Worm (Caenorhabditis elegans) whole organism, mixed stage, embryonic: ENCODE data around the gene cytb-5.1.

Experiments
- M03D4.4 ChIP-seq: sonication (generic microtip); optimal IDR thresholded peaks from 2 replicates; lab custom pipeline; 2017; ENCODE audit warnings: mild to moderate bottlenecking, missing genetic modification characterization, missing compliant biosample characterization
- bed-3 ChIP-seq: fragments of 200-800 bp; sonication (Bioruptor generic); optimal IDR thresholded peaks from 3 replicates; lab custom pipeline; 2018; ENCODE audit warnings: mild to moderate bottlenecking, missing genetic modification characterization, moderate library complexity, missing compliant biosample characterization
- blmp-1 ChIP-seq: fragments of 150-350 bp; optimal IDR thresholded peaks from 2 replicates; lab custom pipeline; 2014; ENCODE audit warnings: missing biosample characterization, missing genetic modification characterization
- ceh-39 ChIP-seq: fragments of 150-350 bp; optimal IDR thresholded peaks from 2 replicates; lab custom pipeline; 2014; ENCODE audit warnings: missing biosample characterization, missing genetic modification characterization
- ceh-43 ChIP-seq: fragments of 200-800 bp; sonication (Bioruptor generic); optimal IDR thresholded peaks from 2 replicates; lab custom pipeline; 2018; ENCODE audit warnings: mild to moderate bottlenecking, missing genetic modification characterization, moderate library complexity, missing compliant biosample characterization
- ceh-83 ChIP-seq: fragments of 200-800 bp; sonication (Bioruptor generic); optimal IDR thresholded peaks from 2 replicates; lab custom pipeline; 2018; ENCODE audit warnings: mild to moderate bottlenecking, missing genetic modification characterization, missing compliant biosample characterization
- ces-1 ChIP-seq: fragments of 150-350 bp; optimal IDR thresholded peaks from 2 replicates; lab custom pipeline; 2014; ENCODE audit warnings: missing biosample characterization, missing genetic modification reagents, missing genetic modification characterization
- drap-1 ChIP-seq: fragments of 200-800 bp; sonication (Bioruptor generic); optimal IDR thresholded peaks from 3 replicates; lab custom pipeline; 2018; ENCODE audit warnings: mild to moderate bottlenecking, missing genetic modification characterization, missing compliant biosample characterization
- elt-1 ChIP-seq: sonication (generic microtip); optimal IDR thresholded peaks from 2 replicates; lab custom pipeline; 2017; ENCODE audit warnings: missing genetic modification characterization, mild to moderate bottlenecking, missing compliant biosample characterization, antibody characterized with exemption, moderate library complexity, borderline replicate concordance; ENCODE audit not compliant: insufficient read depth
- elt-3 ChIP-seq: fragments of 150-350 bp; optimal IDR thresholded peaks from 2 replicates; lab custom pipeline; 2014; ENCODE audit warnings: missing biosample characterization, missing genetic modification characterization
- flh-1 ChIP-seq: fragments of 200-800 bp; sonication (Bioruptor generic); optimal IDR thresholded peaks from 2 replicates; lab custom pipeline; 2018; ENCODE audit warnings: mild to moderate bottlenecking, missing genetic modification characterization, moderate library complexity, missing compliant biosample characterization
- ham-2 ChIP-seq: fragments of 200-800 bp; sonication (Bioruptor generic); optimal IDR thresholded peaks from 2 replicates; lab custom pipeline; 2018; ENCODE audit warnings: mild to moderate bottlenecking, missing genetic modification characterization, missing compliant biosample characterization
- hlh-1 ChIP-seq: fragments of 150-350 bp; optimal IDR thresholded peaks from 2 replicates; lab custom pipeline; 2014; ENCODE audit warnings: missing biosample characterization, missing genetic modification reagents, missing genetic modification characterization
- lin-13 ChIP-seq: fragments of 150-350 bp; optimal IDR thresholded peaks from 2 replicates; lab custom pipeline; 2014; ENCODE audit warnings: missing biosample characterization, missing genetic modification characterization
- lsy-2 ChIP-seq: fragments of 150-350 bp; optimal IDR thresholded peaks from 2 replicates; lab custom pipeline; 2014; ENCODE audit warnings: missing biosample characterization, missing genetic modification characterization
- mab-5 ChIP-seq: fragments of 150-350 bp; optimal IDR thresholded peaks from 2 replicates; lab custom pipeline; 2014; ENCODE audit warnings: missing biosample characterization, missing genetic modification characterization
- mep-1 ChIP-seq: fragments of 150-350 bp; optimal IDR thresholded peaks from 2 replicates; lab custom pipeline; 2017; ENCODE audit warnings: missing biosample characterization, missing genetic modification reagents, missing genetic modification characterization, inconsistent platforms
- mls-2 ChIP-seq: sonication (generic microtip); optimal IDR thresholded peaks from 2 replicates; lab custom pipeline; 2016; ENCODE audit warnings: mild to moderate bottlenecking, missing genetic modification characterization, moderate library complexity, missing compliant biosample characterization
- nhr-12 ChIP-seq: fragments of 150-350 bp; optimal IDR thresholded peaks from 2 replicates; lab custom pipeline; 2014; ENCODE audit warnings: missing biosample characterization, missing genetic modification characterization
- nhr-2 ChIP-seq: fragments of 150-350 bp; optimal IDR thresholded peaks from 2 replicates; lab custom pipeline; 2014; ENCODE audit warnings: missing biosample characterization, missing genetic modification characterization
- nhr-237 ChIP-seq: fragments of 150-350 bp; optimal IDR thresholded peaks from 2 replicates; lab custom pipeline; 2014; ENCODE audit warnings: missing biosample characterization, missing genetic modification characterization
- nhr-28 ChIP-seq: fragments of 150-350 bp; optimal IDR thresholded peaks from 2 replicates; lab custom pipeline; 2014; ENCODE audit warnings: missing biosample characterization, missing genetic modification characterization
- nhr-76 ChIP-seq: sonication (generic microtip); optimal IDR thresholded peaks from 2 replicates; lab custom pipeline; 2017; ENCODE audit warnings: missing biosample characterization, missing genetic modification characterization
- pha-4 ChIP-seq: fragments of 150-350 bp; optimal IDR thresholded peaks from 2 replicates; lab custom pipeline; 2018; ENCODE audit warnings: missing biosample characterization, missing genetic modification reagents, missing genetic modification characterization
- sem-2 ChIP-seq: fragments of 200-800 bp; sonication (Bioruptor generic); optimal IDR thresholded peaks from 2 replicates; lab custom pipeline; 2018; ENCODE audit warnings: mild to moderate bottlenecking, missing genetic modification characterization, missing compliant biosample characterization
- snpc-4 ChIP-seq: fragments of 150-350 bp; optimal IDR thresholded peaks from 2 replicates; lab custom pipeline; 2014; ENCODE audit warnings: missing biosample characterization, missing genetic modification characterization
- sptf-1 ChIP-seq: sonication (generic microtip); optimal IDR thresholded peaks from 2 replicates; lab custom pipeline; 2017; ENCODE audit warnings: mild to moderate bottlenecking, missing genetic modification characterization, moderate library complexity, missing compliant biosample characterization
- tbx-8 ChIP-seq: fragments of 200-800 bp; sonication (Bioruptor generic); optimal IDR thresholded peaks from 2 replicates; lab custom pipeline; 2018; ENCODE audit warnings: mild to moderate bottlenecking, missing genetic modification characterization, moderate library complexity, missing compliant biosample characterization
- unc-120 ChIP-seq: sonication (generic microtip); optimal IDR thresholded peaks from 2 replicates; lab custom pipeline; 2017; ENCODE audit warnings: missing genetic modification characterization, missing compliant biosample characterization; ENCODE audit not compliant: poor library complexity, severe bottlenecking
- unc-62 ChIP-seq: fragments of 150-350 bp; optimal IDR thresholded peaks from 2 replicates; lab custom pipeline; 2014; ENCODE audit warnings: missing biosample characterization, missing genetic modification reagents, missing genetic modification characterization
- zip-8 ChIP-seq: fragments of 150-350 bp; optimal IDR thresholded peaks from 2 replicates; lab custom pipeline; 2014; ENCODE audit warnings: missing biosample characterization, missing genetic modification characterization
- ztf-11 ChIP-seq: fragments of 150-350 bp; optimal IDR thresholded peaks from 2 replicates; lab custom pipeline; 2014; ENCODE audit warnings: missing biosample characterization, missing genetic modification characterization

cytb-5.1 gene

DNA sequence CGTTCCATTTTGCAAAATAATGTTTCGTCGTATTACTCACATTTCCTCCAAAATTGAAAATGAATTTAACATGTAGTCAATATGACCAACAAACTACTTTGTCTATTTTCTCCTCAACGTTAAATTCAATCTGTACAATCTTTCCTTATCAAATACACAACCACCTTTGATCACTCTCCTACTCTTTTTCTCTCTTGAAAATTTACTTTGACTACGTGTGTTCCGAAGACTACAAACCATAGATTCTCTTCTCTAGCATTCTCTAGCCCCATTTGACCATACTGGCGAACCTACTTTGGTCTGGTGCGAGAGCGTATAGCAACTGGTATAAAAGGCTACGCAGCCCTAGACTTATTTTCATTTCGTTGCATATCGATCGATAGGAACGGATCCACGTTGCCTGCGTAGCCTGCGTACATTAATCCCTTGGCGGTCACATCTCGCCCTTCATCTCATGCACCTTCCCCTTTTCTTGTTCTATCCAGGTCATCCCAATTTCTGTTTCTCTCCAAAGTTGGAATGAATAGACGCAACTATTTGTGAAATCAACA, 1.5 kb upstream of the cytb-5.1 start:
- TF ChIP-seq ceh-83 (GFP tag; lab: Kevin White, UChicago) (no peak), mep-1 (tag; lab: Kevin White, UChicago) (no peak), blmp-1 (tag; lab: Kevin White, UChicago) (no peak), nhr-237 (tag; lab: Kevin White, UChicago) (no peak), sem-2 (GFP tag; lab: Kevin White, UChicago) (no peak), pha-4 (tag; lab: Kevin White, UChicago) (no peak), nhr-2 (tag; lab: Kevin White, UChicago) (no peak), drap-1 (GFP tag; lab: Kevin White, UChicago) (no peak), hlh-1 (tag; lab: Kevin White, UChicago) (no peak), ceh-43 (GFP tag; lab: Kevin White, UChicago) (no peak), lsy-2 (tag; lab: Kevin White, UChicago) (no peak), nhr-28 (tag; lab: Kevin White, UChicago) (no peak), mls-2 (no peak), ceh-39 (tag; lab: Kevin White, UChicago) (no peak), tbx-8 (GFP tag; lab: Kevin White, UChicago) (no peak), nhr-76 (tag; lab: Kevin White, UChicago) (no peak), nhr-12 (tag; lab: Kevin White, UChicago) (no peak), unc-62 (GFP tag; lab: Kevin White, UChicago) (no peak), ces-1 (GFP tag; lab: Kevin White, UChicago) (no peak), ham-2 (no peak)

DNA sequence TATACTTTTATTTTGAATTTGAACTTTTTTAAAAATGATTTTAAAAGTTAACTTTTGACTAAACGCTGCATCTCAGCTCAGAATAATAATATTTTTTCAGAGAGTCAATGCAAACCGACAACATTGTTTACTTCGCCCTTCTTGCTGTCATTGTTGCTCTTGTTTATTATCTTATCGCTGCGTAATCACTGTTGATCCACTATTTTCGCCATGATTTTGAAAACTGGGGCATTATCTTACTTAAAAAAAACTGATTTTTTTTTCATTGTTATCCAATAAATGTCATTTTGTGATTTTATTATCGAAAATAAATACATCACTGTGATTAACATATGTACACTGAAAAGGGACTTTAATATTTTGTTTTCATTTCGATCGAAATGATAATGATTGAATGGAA, 1.0 kb downstream of the cytb-5.1 start:
- TF ChIP-seq nhr-237 (tag; lab: Kevin White, UChicago) (no peak), unc-120 (tag; lab: Kevin White, UChicago) (no peak), hlh-1 (tag; lab: Kevin White, UChicago) (no peak), zip-8 (tag; lab: Kevin White, UChicago) (no peak), ceh-43 (GFP tag; lab: Kevin White, UChicago) (no peak), pha-4 (tag; lab: Kevin White, UChicago) (no peak), mep-1 (tag; lab: Kevin White, UChicago) (no peak), elt-1 (no peak), flh-1 (GFP tag; lab: Kevin White, UChicago) (no peak), ztf-11 (tag; lab: Kevin White, UChicago) (no peak), bed-3 (GFP tag; lab: Kevin White, UChicago) (no peak), nhr-12 (tag; lab: Kevin White, UChicago) (no peak), blmp-1 (tag; lab: Kevin White, UChicago) (no peak)

DNA sequence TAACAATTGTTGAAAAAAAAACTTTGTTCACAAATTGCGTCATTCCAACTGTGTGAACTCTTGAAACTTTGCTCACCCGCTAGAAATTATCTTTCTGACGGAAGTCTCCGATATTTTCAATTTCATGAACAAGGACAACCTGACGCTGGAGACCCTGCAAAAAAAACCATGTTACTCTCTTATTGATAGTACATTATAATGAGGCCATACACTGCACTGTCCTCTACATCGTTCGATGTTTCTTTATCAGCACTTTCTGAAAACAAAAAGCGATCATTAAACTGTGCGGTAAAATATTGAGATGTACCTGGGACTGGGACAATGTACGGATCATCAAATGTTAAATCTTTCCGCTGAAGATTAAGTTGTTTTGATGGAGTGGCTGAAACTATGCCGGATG, 1.8 kb downstream of the cytb-5.1 start:
- TF ChIP-seq pha-4 (tag; lab: Kevin White, UChicago) (no peak), ham-2 (no peak), sem-2 (GFP tag; lab: Kevin White, UChicago) (no peak), ceh-83 (GFP tag; lab: Kevin White, UChicago) (no peak), unc-120 (tag; lab: Kevin White, UChicago) (no peak), sptf-1 (tag; lab: Kevin White, UChicago) (no peak), flh-1 (GFP tag; lab: Kevin White, UChicago) (no peak), ces-1 (GFP tag; lab: Kevin White, UChicago) (no peak), hlh-1 (tag; lab: Kevin White, UChicago) (no peak), mls-2 (no peak), elt-3 (tag; lab: Kevin White, UChicago) (no peak), lin-13 (no peak), nhr-12 (tag; lab: Kevin White, UChicago) (no peak), mab-5 (tag; lab: Kevin White, UChicago) (no peak)

DNA sequence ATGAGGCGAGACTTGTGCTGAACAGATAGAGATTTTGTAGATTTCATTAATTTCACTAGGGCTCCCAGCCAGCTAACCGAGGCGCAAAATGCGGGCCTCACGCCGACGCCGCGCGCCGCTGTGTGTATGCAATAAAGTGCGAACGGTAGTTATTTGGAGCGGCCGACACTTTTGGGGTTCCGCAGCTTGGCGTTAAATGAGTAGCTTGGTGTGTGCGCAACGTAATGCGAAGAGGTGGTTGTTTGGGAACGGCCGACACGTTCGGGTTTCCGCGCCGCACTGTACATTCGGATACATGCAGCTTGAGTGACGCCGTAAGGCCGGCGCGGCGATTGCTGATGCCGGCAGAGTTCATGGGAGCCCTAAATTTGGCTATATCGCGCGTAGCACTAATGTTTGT, 6.4 kb downstream of the cytb-5.1 start:
- TF ChIP-seq unc-62 (GFP tag; lab: Kevin White, UChicago) (no peak), ceh-83 (GFP tag; lab: Kevin White, UChicago) (no peak), snpc-4 (tag; lab: Kevin White, UChicago) (no peak), tbx-8 (GFP tag; lab: Kevin White, UChicago) (no peak), elt-3 (tag; lab: Kevin White, UChicago) (no peak), M03D4.4 (tag; lab: Kevin White, UChicago) (no peak), mep-1 (tag; lab: Kevin White, UChicago) (no peak)
